Fruit fly (Drosophila melanogaster): ENCODE results near the gene galectin.

DNA sequence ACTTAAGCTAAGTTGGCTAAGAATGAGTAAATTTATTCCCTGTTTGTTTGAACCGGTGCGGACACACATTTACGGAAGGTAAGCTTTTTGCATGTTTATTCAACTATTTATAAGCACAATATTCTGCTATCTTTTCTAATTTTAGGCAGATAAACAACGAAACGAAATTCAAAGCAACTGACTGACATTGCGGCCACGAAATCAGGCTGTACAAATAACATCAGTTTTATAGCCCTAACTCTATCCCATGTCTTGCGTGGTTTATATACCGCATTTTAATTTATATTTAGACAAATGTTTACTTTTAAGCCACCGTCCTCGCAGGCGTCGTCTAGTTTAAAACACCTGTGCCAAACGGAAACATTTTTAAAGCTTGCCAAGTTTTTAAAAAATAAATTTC lies 13.5 kb downstream of the galectin start:
- no peak for TF ChIP-seq cic (GFP tag; optimal IDR thresholded peaks at IDR 0.05)
- no peak for TF ChIP-seq pad (GFP tag; optimal IDR thresholded peaks at IDR 0.05)
- TF ChIP-seq ovo (GFP tag; optimal IDR thresholded peaks at IDR 0.05), result no peak
- TF ChIP-seq Clk (GFP tag; optimal IDR thresholded peaks at IDR 0.05), result no peak
- TF ChIP-seq Mnt (GFP tag; optimal IDR thresholded peaks at IDR 0.05), result no peak
- TF ChIP-seq CG12768 (GFP tag; optimal IDR thresholded peaks at IDR 0.05), result peak; percentile 11
- TF ChIP-seq CG5204 (GFP tag; optimal IDR thresholded peaks at IDR 0.05), result no peak
- no peak for TF ChIP-seq toe (GFP tag; optimal IDR thresholded peaks at IDR 0.05)
